Fruit fly (Drosophila melanogaster) whole organism, embryonic: Measurements from ENCODE around the gene dor.

Source experiments
- B-H2 ChIP-seq: fragments of 200-800 bp; sonication (Bioruptor generic); optimal IDR thresholded peaks from 2 replicates; lab custom pipeline; 2018; ENCODE audit warnings: missing biosample characterization, mild to moderate bottlenecking, missing genetic modification characterization
- BtbVII ChIP-seq: fragments of 200-800 bp; sonication (Bioruptor generic); optimal IDR thresholded peaks from 3 replicates; lab custom pipeline; 2017; ENCODE audit warnings: missing biosample characterization, mild to moderate bottlenecking, missing genetic modification characterization
- CG10267 ChIP-seq: fragments of 200-800 bp; sonication (Bioruptor generic); optimal IDR thresholded peaks from 2 replicates; lab custom pipeline; 2018; ENCODE audit warnings: missing biosample characterization, mild to moderate bottlenecking, missing genetic modification characterization, moderate library complexity
- CG10321 ChIP-seq: fragments of 200-800 bp; sonication (Bioruptor generic); IDR thresholded peaks from 2 replicates; pipeline ENCODE4 v1.3.6; 2022; ENCODE audit warnings: missing biosample characterization, missing genetic modification characterization
- CG10366 ChIP-seq: fragments of 200-800 bp; sonication (Bioruptor generic); IDR thresholded peaks from 2 replicates; pipeline ENCODE4 v1.3.6; 2022; ENCODE audit warnings: missing biosample characterization, missing genetic modification characterization
- CG14667 ChIP-seq: fragments of 200-800 bp; sonication (Bioruptor generic); IDR thresholded peaks from 2 replicates; pipeline ENCODE4 v1.3.6; 2022; ENCODE audit warnings: missing biosample characterization, missing genetic modification characterization
- CG15073 ChIP-seq: fragments of 200-800 bp; sonication (Bioruptor generic); optimal IDR thresholded peaks from 2 replicates; lab custom pipeline; 2016; ENCODE audit warnings: missing biosample characterization, missing genetic modification characterization
- CG15696 ChIP-seq: fragments of 200-800 bp; sonication (Bioruptor generic); optimal IDR thresholded peaks from 2 replicates; lab custom pipeline; 2019; ENCODE audit warnings: missing biosample characterization, mild to moderate bottlenecking, missing genetic modification characterization, moderate library complexity
- CG1647 ChIP-seq: fragments of 200-800 bp; sonication (Bioruptor generic); optimal IDR thresholded peaks from 3 replicates; lab custom pipeline; 2016; ENCODE audit warnings: missing biosample characterization, missing genetic modification characterization
- CG17359 ChIP-seq: fragments of 200-800 bp; sonication (Bioruptor generic); optimal IDR thresholded peaks from 3 replicates; lab custom pipeline; 2018; ENCODE audit warnings: missing biosample characterization, mild to moderate bottlenecking, missing genetic modification characterization, moderate library complexity
- CG2116 ChIP-seq: fragments of 200-800 bp; sonication (Bioruptor generic); optimal IDR thresholded peaks from 3 replicates; lab custom pipeline; 2018; ENCODE audit warnings: missing biosample characterization, mild to moderate bottlenecking, missing genetic modification characterization
- CG2129 ChIP-seq: fragments of 200-800 bp; sonication (Bioruptor generic); IDR thresholded peaks from 2 replicates; pipeline ENCODE4 v1.3.6; 2022; ENCODE audit warnings: missing biosample characterization, missing genetic modification characterization; ENCODE audit not compliant: partially characterized antibody
- CG2712 ChIP-seq: fragments of 200-800 bp; optimal IDR thresholded peaks from 3 replicates; lab custom pipeline; 2019; ENCODE audit warnings: missing biosample characterization, mild to moderate bottlenecking, missing genetic modification characterization, moderate library complexity
- CG2889 ChIP-seq: fragments of 200-800 bp; sonication (Bioruptor generic); IDR thresholded peaks from 3 replicates; pipeline ENCODE4 v1.3.6; 2022; ENCODE audit warnings: missing biosample characterization, missing genetic modification characterization
- CG30403 ChIP-seq: fragments of 200-800 bp; sonication (Bioruptor generic); optimal IDR thresholded peaks from 3 replicates; lab custom pipeline; 2016; ENCODE audit warnings: missing biosample characterization, missing genetic modification characterization
- CG33213 ChIP-seq: fragments of 200-800 bp; sonication (Bioruptor generic); optimal IDR thresholded peaks from 3 replicates; lab custom pipeline; 2016; ENCODE audit warnings: missing biosample characterization, missing genetic modification characterization
- CG34422 ChIP-seq: fragments of 200-800 bp; sonication (Bioruptor generic); IDR thresholded peaks from 3 replicates; pipeline ENCODE4 v1.3.6; 2022; ENCODE audit warnings: missing biosample characterization, missing genetic modification characterization
- CG4820 ChIP-seq: fragments of 200-800 bp; sonication (Bioruptor generic); optimal IDR thresholded peaks from 3 replicates; lab custom pipeline; 2016; ENCODE audit warnings: missing biosample characterization, missing genetic modification characterization
- CG6654 ChIP-seq: fragments of 200-800 bp; sonication (Bioruptor generic); optimal IDR thresholded peaks from 2 replicates; lab custom pipeline; 2017; ENCODE audit warnings: missing biosample characterization, mild to moderate bottlenecking, missing genetic modification characterization
- CG7963 ChIP-seq: fragments of 200-800 bp; sonication (Bioruptor generic); IDR thresholded peaks from 3 replicates; pipeline ENCODE4 v1.3.6; 2022; ENCODE audit warnings: missing biosample characterization, missing genetic modification characterization; ENCODE audit not compliant: partially characterized antibody
- CG9437 ChIP-seq: fragments of 200-800 bp; sonication (Bioruptor generic); optimal IDR thresholded peaks from 2 replicates; lab custom pipeline; 2018; ENCODE audit warnings: missing biosample characterization, mild to moderate bottlenecking, missing genetic modification characterization
- CG9797 ChIP-seq: fragments of 200-800 bp; sonication (Bioruptor generic); optimal IDR thresholded peaks from 3 replicates; lab custom pipeline; 2018; ENCODE audit warnings: missing biosample characterization, mild to moderate bottlenecking, missing genetic modification characterization
- Dfd ChIP-seq, 2 experiments: fragments of >200 bp; optimal IDR thresholded peaks; 2 replicates each; lab custom pipeline; 2017; ENCODE audit warnings: missing biosample characterization in 2 of 2, missing genetic modification characterization in 2 of 2
- Dref ChIP-seq: fragments of 200-800 bp; sonication (Bioruptor generic); IDR thresholded peaks from 2 replicates; pipeline ENCODE4 v1.3.6; 2022; ENCODE audit warnings: missing biosample characterization, missing genetic modification characterization
- Eip74EF ChIP-seq, 2 experiments: fragments of 200-800 bp in 1 of 2; fragments of >200 bp in 1 of 2; sonication (Bioruptor generic) in 1 of 2; optimal IDR thresholded peaks; 2 replicates each; lab custom pipeline; 2017 to 2019; ENCODE audit warnings: missing biosample characterization in 2 of 2, missing genetic modification characterization in 2 of 2, mild to moderate bottlenecking in 1 of 2, moderate library complexity in 1 of 2
- Ets65A ChIP-seq: fragments of 200-800 bp; sonication (Bioruptor generic); peaks from one replicate; lab custom pipeline; 2016; ENCODE audit warnings: missing biosample characterization, missing genetic modification characterization
- H15 ChIP-seq: fragments of 200-800 bp; sonication (Bioruptor generic); IDR thresholded peaks from 3 replicates; pipeline ENCODE4 v1.3.6; 2022; ENCODE audit warnings: missing biosample characterization, missing genetic modification characterization
- HmgD ChIP-seq: fragments of 200-800 bp; sonication (Bioruptor generic); optimal IDR thresholded peaks from 3 replicates; lab custom pipeline; 2016; ENCODE audit warnings: missing biosample characterization, missing genetic modification characterization
- HmgZ ChIP-seq: fragments of 200-800 bp; sonication (Bioruptor generic); optimal IDR thresholded peaks from 2 replicates; lab custom pipeline; 2018; ENCODE audit warnings: missing biosample characterization, mild to moderate bottlenecking, missing genetic modification characterization
- MBD-R2 ChIP-seq: fragments of 200-800 bp; sonication (Bioruptor generic); IDR thresholded peaks from 2 replicates; pipeline ENCODE4 v1.3.6; 2022; ENCODE audit warnings: missing biosample characterization, missing genetic modification characterization
- MESR4 ChIP-seq: fragments of 200-800 bp; sonication (Bioruptor generic); optimal IDR thresholded peaks from 2 replicates; lab custom pipeline; 2018; ENCODE audit warnings: missing biosample characterization, mild to moderate bottlenecking, missing genetic modification characterization, moderate library complexity
- Myb ChIP-seq: fragments of 200-800 bp; sonication (Bioruptor generic); optimal IDR thresholded peaks from 2 replicates; lab custom pipeline; 2016; ENCODE audit warnings: missing biosample characterization, missing genetic modification characterization
- Neu2 ChIP-seq: fragments of 200-800 bp; sonication (Bioruptor generic); optimal IDR thresholded peaks from 3 replicates; lab custom pipeline; 2016; ENCODE audit warnings: missing biosample characterization, missing genetic modification characterization, borderline replicate concordance
- Pdp1 ChIP-seq, 2 experiments: fragments of 200-800 bp; sonication (Bioruptor generic); optimal IDR thresholded peaks; 3 replicates each; lab custom pipeline; 2016; ENCODE audit warnings: missing biosample characterization in 2 of 2, missing genetic modification characterization in 2 of 2, mild to moderate bottlenecking in 1 of 2, moderate library complexity in 1 of 2
- Rx ChIP-seq: fragments of 200-800 bp; sonication (Bioruptor generic); IDR thresholded peaks from 2 replicates; pipeline ENCODE4 v1.3.6; 2022; ENCODE audit warnings: missing biosample characterization, missing genetic modification characterization
- Sin3A ChIP-seq: fragments of >200 bp; optimal IDR thresholded peaks from 2 replicates; lab custom pipeline; 2018
- bsh ChIP-seq, 2 experiments: fragments of 200-800 bp; sonication (Bioruptor generic); optimal IDR thresholded peaks; 2 replicates each; lab custom pipeline; 2017 to 2018; ENCODE audit warnings: mild to moderate bottlenecking in 2 of 2, missing biosample characterization in 2 of 2, missing genetic modification characterization in 2 of 2, moderate library complexity in 1 of 2
- dati ChIP-seq: fragments of 200-800 bp; sonication (Bioruptor generic); IDR thresholded peaks from 2 replicates; pipeline ENCODE4 v1.3.6; 2022; ENCODE audit warnings: missing biosample characterization, missing genetic modification characterization
- eve ChIP-seq, 2 experiments: fragments of >200 bp; optimal IDR thresholded peaks; 2 replicates each; lab custom pipeline; 2017; ENCODE audit warnings: missing biosample characterization in 2 of 2, missing genetic modification characterization in 2 of 2
- fd102C ChIP-seq: fragments of 200-800 bp; sonication (Bioruptor generic); optimal IDR thresholded peaks from 2 replicates; lab custom pipeline; 2018; ENCODE audit warnings: missing biosample characterization, mild to moderate bottlenecking, missing genetic modification characterization, moderate library complexity
- hb ChIP-seq: fragments of 200-800 bp; sonication (Bioruptor generic); IDR thresholded peaks from 3 replicates; pipeline ENCODE4 v1.3.6; 2022; ENCODE audit warnings: missing biosample characterization, missing genetic modification characterization; ENCODE audit not compliant: partially characterized antibody
- her ChIP-seq: fragments of 200-800 bp; sonication (Bioruptor generic); optimal IDR thresholded peaks from 2 replicates; lab custom pipeline; 2016; ENCODE audit warnings: missing biosample characterization, missing genetic modification characterization
- ken ChIP-seq: fragments of 200-800 bp; sonication (Bioruptor generic); IDR thresholded peaks from 3 replicates; pipeline ENCODE4 v1.3.6; 2022; ENCODE audit warnings: missing biosample characterization, missing genetic modification characterization
- klu ChIP-seq: fragments of 200-800 bp; sonication (Bioruptor generic); IDR thresholded peaks from 2 replicates; pipeline ENCODE4 v1.3.6; 2022; ENCODE audit warnings: missing biosample characterization, missing genetic modification characterization
- knrl ChIP-seq: fragments of 200-800 bp; sonication (Bioruptor generic); IDR thresholded peaks from 3 replicates; pipeline ENCODE4 v1.3.6; 2022; ENCODE audit warnings: missing biosample characterization, missing genetic modification characterization; ENCODE audit not compliant: partially characterized antibody
- lbe ChIP-seq: fragments of 200-800 bp; sonication (Bioruptor generic); optimal IDR thresholded peaks from 2 replicates; lab custom pipeline; 2016; ENCODE audit warnings: missing biosample characterization, mild to moderate bottlenecking, missing genetic modification characterization
- mam ChIP-seq: fragments of 200-800 bp; sonication (Bioruptor generic); optimal IDR thresholded peaks from 3 replicates; lab custom pipeline; 2016; ENCODE audit warnings: missing biosample characterization, missing genetic modification characterization
- nerfin-1 ChIP-seq: fragments of 200-800 bp; sonication (Bioruptor generic); optimal IDR thresholded peaks from 3 replicates; lab custom pipeline; 2019; ENCODE audit warnings: missing biosample characterization, mild to moderate bottlenecking, missing genetic modification characterization, moderate library complexity
- pfk ChIP-seq: fragments of 200-800 bp; sonication (Bioruptor generic); optimal IDR thresholded peaks from 2 replicates; lab custom pipeline; 2018; ENCODE audit warnings: missing biosample characterization, mild to moderate bottlenecking, missing genetic modification characterization, moderate library complexity
- scrt ChIP-seq: fragments of 200-800 bp; sonication (Bioruptor generic); optimal IDR thresholded peaks from 2 replicates; lab custom pipeline; 2018; ENCODE audit warnings: missing biosample characterization, mild to moderate bottlenecking, missing genetic modification characterization, moderate library complexity
- sens ChIP-seq: fragments of 200-800 bp; sonication (Bioruptor generic); peaks from one replicate; lab custom pipeline; 2016; ENCODE audit warnings: missing biosample characterization, missing genetic modification characterization
- sob ChIP-seq: fragments of 200-800 bp; sonication (Bioruptor generic); IDR thresholded peaks from 2 replicates; pipeline ENCODE4 v1.3.6; 2022; ENCODE audit warnings: missing biosample characterization, missing genetic modification characterization

Gene dor

DNA sequence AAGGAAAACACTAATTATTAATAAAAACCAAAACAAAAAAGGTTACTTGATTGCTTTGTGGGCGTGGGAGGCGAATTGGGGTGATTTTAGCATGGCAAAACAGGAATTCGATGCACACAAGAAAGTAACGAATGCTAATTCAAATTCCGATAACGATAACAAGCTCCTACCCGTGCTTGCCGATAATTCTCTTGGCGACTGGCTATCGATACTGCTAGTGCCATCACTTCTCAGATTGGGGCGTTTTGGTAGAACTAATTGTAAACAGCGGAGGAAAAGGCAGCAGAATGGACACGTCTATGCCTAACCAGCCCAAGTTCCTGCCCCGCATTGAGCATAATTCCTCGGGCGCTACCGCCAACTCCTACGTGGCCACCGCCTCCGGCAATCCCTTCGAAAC is at the start of gene dor (continued):
- TF ChIP-seq HmgZ (no peak), nerfin-1 (tag; lab: Kevin White, UChicago) (no peak), CG7963 (GFP tag; lab: Robert Waterston, UW) (peak; percentile 77), B-H2 (GFP tag; lab: Kevin White, UChicago) (no peak), BtbVII (GFP tag; lab: Kevin White, UChicago) (no peak), klu (GFP tag; lab: Robert Waterston, UW) (no peak), sens (GFP tag; lab: Kevin White, UChicago) (peak; percentile 1), CG6654 (no peak), pfk (GFP tag; lab: Kevin White, UChicago) (no peak), mam (no peak), Myb (GFP tag; lab: Kevin White, UChicago) (peak; percentile 94), Sin3A (lab: Kevin White, UChicago) (peak; percentile 25), CG9797 (GFP tag; lab: Kevin White, UChicago) (no peak), hb (GFP tag; lab: Robert Waterston, UW) (peak; percentile 78), her (GFP tag; lab: Kevin White, UChicago) (no peak), CG30403 (GFP tag; lab: Kevin White, UChicago) (no peak), CG33213 (GFP tag; lab: Kevin White, UChicago) (no peak), Neu2 (GFP tag; lab: Kevin White, UChicago) (peak; percentile 69), dati (GFP tag; lab: Robert Waterston, UW) (no peak), CG10267 (peak; percentile 3), CG1647 (GFP tag; lab: Kevin White, UChicago) (no peak), HmgD (no peak), Ets65A (GFP tag; lab: Kevin White, UChicago) (no peak), CG2129 (GFP tag; lab: Robert Waterston, UW) (peak; percentile 52), H15 (GFP tag; lab: Robert Waterston, UW) (no peak), MBD-R2 (peak; percentile 74), CG34422 (0 out of 3 replicates have a peak, but pooled peaks have one; percentile 25), CG4820 (GFP tag; lab: Kevin White, UChicago) (no peak), bsh (GFP tag; optimal IDR thresholded peaks at IDR 0.05; lab: Kevin White, UChicago) (no peak), eve (GFP tag; optimal IDR thresholded peaks at IDR 0.05; lab: Kevin White, UChicago) (no peak), CG17359 (tag; lab: Kevin White, UChicago) (no peak), CG15696 (tag; lab: Kevin White, UChicago) (no peak), Dfd (GFP tag; optimal IDR thresholded peaks at IDR 0.05; lab: Kevin White, UChicago) (no peak), Eip74EF (GFP tag; optimal IDR thresholded peaks at IDR 0.05; lab: Kevin White, UChicago) (no peak), MESR4 (GFP tag; lab: Kevin White, UChicago) (peak; percentile 69), CG2889 (GFP tag; lab: Robert Waterston, UW) (no peak), CG9437 (GFP tag; lab: Kevin White, UChicago) (no peak), Dref (GFP tag; lab: Robert Waterston, UW) (peak; percentile 95), lbe (GFP tag; lab: Kevin White, UChicago) (peak; percentile 29), CG2712 (peak; percentile 1), Pdp1 (GFP tag; optimal IDR thresholded peaks at IDR 0.05; lab: Kevin White, UChicago) (no peak), scrt (GFP tag; lab: Kevin White, UChicago) (no peak), CG2116 (peak; percentile 92), sob (GFP tag; lab: Robert Waterston, UW) (no peak), ken (GFP tag; lab: Robert Waterston, UW) (no peak), CG15073 (GFP tag; lab: Kevin White, UChicago) (no peak), knrl (peak; percentile 69), Rx (GFP tag; lab: Robert Waterston, UW) (no peak), CG14667 (no peak), CG10366 (no peak), CG10321 (GFP tag; lab: Robert Waterston, UW) (no peak), fd102C (GFP tag; lab: Kevin White, UChicago) (no peak)
